Fruit fly (Drosophila melanogaster) S2 (cell line): Measurements from ENCODE around the gene CG9515.

Source experiments
- CG8478 ChIP-seq: fragments of >200 bp; optimal IDR thresholded peaks from 2 replicates; lab custom pipeline; 2018
- CTCF ChIP-seq, 2 experiments: fragments of >200 bp; optimal IDR thresholded peaks; 2 replicates each; lab custom pipeline; 2018

- TF ChIP-seq CG8478 (lab: Kevin White, UChicago) (no peak), CTCF (optimal IDR thresholded peaks at IDR 0.05; lab: Kevin White, UChicago) (no peak)
Measured at dm6 chr2L:8947989-8948388, 4.9 kb upstream of the CG9515 start.
